Fruit fly (Drosophila melanogaster): Measurements from ENCODE around the gene FarO.
A peak's percentile ranks its signal among the peaks of the same experiment; 100 is the strongest.

dm6 chrX:2194208-2195094 is 9.2 kb downstream of the FarO start:
- TF ChIP-seq Hr78 (GFP tag; optimal IDR thresholded peaks at IDR 0.05) (no peak), N (GFP tag; optimal IDR thresholded peaks at IDR 0.05) (no peak), Dif (GFP tag; optimal IDR thresholded peaks at IDR 0.05; ENCODE audit: partially characterized antibody) (peak; percentile 95), pan (optimal IDR thresholded peaks at IDR 0.05) (no peak), CG9705 (GFP tag; optimal IDR thresholded peaks at IDR 0.05) (no peak), psq (GFP tag; optimal IDR thresholded peaks at IDR 0.05) (no peak)

All from whole organism, wandering third instar larva.